Fruit fly (Drosophila melanogaster): ENCODE results near the gene CG13473.
A peak's percentile ranks its signal among the peaks of the same experiment; 100 is the strongest.

CG13473 gene

dm6 chr3L:14755951-14756723 lies 27.6 kb downstream of the CG13473 start (continued):
- TF ChIP-seq grau (tag; optimal IDR thresholded peaks at IDR 0.05) (peak; percentile 99), da (GFP tag; optimal IDR thresholded peaks at IDR 0.05) (no peak), CG1529 (GFP tag; optimal IDR thresholded peaks at IDR 0.05) (peak; percentile 83), CG30020 (tag; optimal IDR thresholded peaks at IDR 0.05) (peak; percentile 50), CG9727 (GFP tag; optimal IDR thresholded peaks at IDR 0.05) (peak; percentile 93), cwo (GFP tag; optimal IDR thresholded peaks at IDR 0.05) (peak; percentile 90), Gsc (GFP tag; IDR thresholded peaks at IDR 0.05) (no peak), ase (GFP tag; IDR thresholded peaks at IDR 0.05) (peak; percentile 75; the same call in 2 of the 3 replicates), CG8089 (GFP tag; optimal IDR thresholded peaks at IDR 0.05) (no peak), Sry-δ (GFP tag; optimal IDR thresholded peaks at IDR 0.05) (peak; percentile 25), trem (tag; optimal IDR thresholded peaks at IDR 0.05) (peak; percentile 38), fd102C (GFP tag; optimal IDR thresholded peaks at IDR 0.05) (no peak), Sry-β (GFP tag; optimal IDR thresholded peaks at IDR 0.05) (no peak), CG1792 (GFP tag; optimal IDR thresholded peaks at IDR 0.05) (peak; percentile 21), sim (GFP tag; IDR thresholded peaks at IDR 0.05) (no peak), CG1602 (GFP tag; optimal IDR thresholded peaks at IDR 0.05) (peak; percentile 81), CG18262 (tag; optimal IDR thresholded peaks at IDR 0.05) (peak; percentile 87), CG4854 (GFP tag; optimal IDR thresholded peaks at IDR 0.05) (peak; percentile 63), cad (GFP tag; optimal IDR thresholded peaks at IDR 0.05) (no peak), CG11695 (GFP tag; IDR thresholded peaks at IDR 0.05) (peak; percentile 87; the same call in 2 of the 3 replicates), HHEX (GFP tag; optimal IDR thresholded peaks at IDR 0.05) (peak; percentile 85), p53 (GFP tag; optimal IDR thresholded peaks at IDR 0.05) (no peak), CG16863 (GFP tag; optimal IDR thresholded peaks at IDR 0.05) (peak; percentile 62), CG2202 (tag; optimal IDR thresholded peaks at IDR 0.05) (peak; percentile 38), sna (GFP tag; IDR thresholded peaks at IDR 0.05; ENCODE audit: partially characterized antibody) (peak; percentile 39), Doc3 (GFP tag; IDR thresholded peaks at IDR 0.05; ENCODE audit: partially characterized antibody) (no peak; the same call in 2 of the 3 replicates), MBD-R2 (GFP tag; IDR thresholded peaks at IDR 0.05) (peak; percentile 40), prd (optimal IDR thresholded peaks at IDR 0.05) (no peak), prd (GFP tag; IDR thresholded peaks at IDR 0.05) (peak; percentile 88), CG5245 (GFP tag; optimal IDR thresholded peaks at IDR 0.05) (peak; percentile 70), tx (GFP tag; optimal IDR thresholded peaks at IDR 0.05) (peak; percentile 69), nerfin-1 (tag; optimal IDR thresholded peaks at IDR 0.05) (peak; percentile 77), trh (GFP tag; optimal IDR thresholded peaks at IDR 0.05) (peak; percentile 28), CG9817 (tag; optimal IDR thresholded peaks at IDR 0.05) (no peak), zfh1 (GFP tag; IDR thresholded peaks at IDR 0.05) (peak; percentile 69), pita (GFP tag; optimal IDR thresholded peaks at IDR 0.05) (no peak), hb (GFP tag; IDR thresholded peaks at IDR 0.05; ENCODE audit: partially characterized antibody) (no peak), oc (tag; optimal IDR thresholded peaks at IDR 0.05) (peak; percentile 0), Ets97D (GFP tag; optimal IDR thresholded peaks at IDR 0.05) (peak; percentile 22), CG15479 (GFP tag; optimal IDR thresholded peaks at IDR 0.05) (no peak), CG15011 (GFP tag; optimal IDR thresholded peaks at IDR 0.05) (peak; percentile 86), HLH54F (GFP tag; optimal IDR thresholded peaks at IDR 0.05) (peak; percentile 87), Spps (tag; optimal IDR thresholded peaks at IDR 0.05) (no peak), CG7987 (GFP tag; optimal IDR thresholded peaks at IDR 0.05) (peak; percentile 16), twi (tag; optimal IDR thresholded peaks at IDR 0.05) (peak; percentile 59), Sin3A (optimal IDR thresholded peaks at IDR 0.05) (no peak), CG2116 (GFP tag; optimal IDR thresholded peaks at IDR 0.05) (peak; percentile 26), Lpt (GFP tag; optimal IDR thresholded peaks at IDR 0.05) (no peak), gro (GFP tag; optimal IDR thresholded peaks at IDR 0.05) (peak; percentile 53), Drgx (GFP tag; IDR thresholded peaks at IDR 0.05) (peak; percentile 84)
